Worm (Caenorhabditis elegans): ENCODE data around the gene mlt-11.

The mlt-11 gene

DNA sequence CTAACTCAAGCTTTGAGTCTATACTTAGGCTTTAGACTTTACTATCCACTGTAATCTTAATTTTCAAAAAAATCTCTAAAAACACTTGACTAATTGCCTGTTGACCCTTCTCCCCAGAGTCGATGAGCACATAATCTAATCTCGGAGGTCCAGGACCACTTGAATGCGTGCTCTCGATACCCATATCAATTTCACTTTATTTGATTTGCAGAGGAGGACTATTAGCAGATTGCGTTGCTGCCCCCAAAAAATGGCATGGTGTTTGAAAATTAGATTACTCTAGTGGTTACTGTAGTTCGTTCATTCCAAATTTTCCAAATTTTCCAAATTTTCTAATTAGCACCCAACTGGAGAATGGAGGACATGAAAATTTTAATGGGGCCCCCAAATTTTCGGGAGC is 21.5 kb upstream of the mlt-11 start:
- no peak for TF ChIP-seq peb-1 (tag; optimal IDR thresholded peaks at IDR 0.05)
- no peak for TF ChIP-seq fos-1 (tag; optimal IDR thresholded peaks at IDR 0.05)
- no peak for TF ChIP-seq nhr-23 (tag; optimal IDR thresholded peaks at IDR 0.05)
- TF ChIP-seq ztf-4 (tag; optimal IDR thresholded peaks at IDR 0.05): no peak
- no peak for TF ChIP-seq aly-2 (tag; optimal IDR thresholded peaks at IDR 0.05)
- TF ChIP-seq nhr-11 (tag; optimal IDR thresholded peaks at IDR 0.05): no peak
- no peak for TF ChIP-seq mdl-1 (tag; optimal IDR thresholded peaks at IDR 0.05)
- TF ChIP-seq Y55F3AM.14 (GFP tag; optimal IDR thresholded peaks at IDR 0.05): no peak
- TF ChIP-seq sem-4 (tag; optimal IDR thresholded peaks at IDR 0.05): no peak
- TF ChIP-seq unc-39 (tag; optimal IDR thresholded peaks at IDR 0.05): no peak
- TF ChIP-seq mbf-1 (tag; optimal IDR thresholded peaks at IDR 0.05): no peak
- no peak for TF ChIP-seq snpc-4 (tag; optimal IDR thresholded peaks at IDR 0.05)
- TF ChIP-seq ceh-16 (tag; optimal IDR thresholded peaks at IDR 0.05): no peak
- TF ChIP-seq alr-1 (tag; optimal IDR thresholded peaks at IDR 0.05): no peak

DNA sequence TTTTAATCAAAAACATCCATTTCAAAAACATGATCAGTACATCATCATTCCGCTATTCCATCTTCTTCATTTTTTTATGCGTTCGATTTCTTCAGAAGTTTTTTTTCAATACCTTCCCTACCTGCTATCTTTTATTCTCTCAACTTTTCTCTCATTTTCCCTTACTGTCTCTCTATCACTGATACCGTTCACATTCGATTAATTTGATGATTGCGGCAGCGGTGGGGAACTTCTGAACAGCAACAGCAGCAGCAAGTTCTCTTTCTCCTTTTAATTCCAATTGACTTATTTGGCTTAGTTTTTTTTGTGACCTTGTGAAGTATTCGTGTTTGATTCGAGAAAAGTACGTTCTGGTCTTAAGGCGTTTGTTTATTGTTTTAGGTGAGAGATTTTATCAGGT is 18.1 kb upstream of the mlt-11 start:
- TF ChIP-seq alr-1 (tag; optimal IDR thresholded peaks at IDR 0.05) (no peak), fos-1 (tag; optimal IDR thresholded peaks at IDR 0.05) (no peak), egl-27 (tag; optimal IDR thresholded peaks at IDR 0.05) (no peak), ama-1 (optimal IDR thresholded peaks at IDR 0.05) (no peak), nhr-77 (tag; optimal IDR thresholded peaks at IDR 0.05) (no peak), unc-55 (GFP tag; optimal IDR thresholded peaks at IDR 0.05) (no peak), lin-13 (GFP tag; optimal IDR thresholded peaks at IDR 0.05) (no peak)

DNA sequence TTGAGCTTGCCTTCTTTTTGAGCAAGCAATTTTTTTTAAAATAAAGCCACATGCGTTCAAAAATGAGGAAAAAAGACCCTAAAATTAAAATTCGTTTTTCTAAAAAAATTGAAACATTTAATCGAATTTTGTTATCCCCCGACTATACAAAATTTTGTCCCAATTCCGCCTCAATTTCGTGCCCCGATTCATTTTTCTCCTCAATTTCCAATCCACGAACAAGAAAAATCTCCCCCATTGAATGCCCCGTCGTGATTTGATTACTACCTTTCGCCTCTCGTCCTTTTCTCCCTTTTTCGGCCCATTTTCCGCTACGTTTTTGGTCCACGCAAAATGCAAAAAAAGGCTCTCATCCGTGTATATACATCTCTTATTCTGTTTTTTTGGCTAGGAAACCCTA is 15.1 kb upstream of the mlt-11 start:
- no peak for TF ChIP-seq nhr-21 (tag; optimal IDR thresholded peaks at IDR 0.05)
- TF ChIP-seq ama-1 (optimal IDR thresholded peaks at IDR 0.05): no peak
- TF ChIP-seq aly-2 (tag; optimal IDR thresholded peaks at IDR 0.05): no peak
- no peak for TF ChIP-seq elt-3 (tag; optimal IDR thresholded peaks at IDR 0.05)
- TF ChIP-seq F13H6.1 (tag; optimal IDR thresholded peaks at IDR 0.05): no peak
- TF ChIP-seq unc-62 (GFP tag; optimal IDR thresholded peaks at IDR 0.05): no peak
- TF ChIP-seq nhr-10 (tag; optimal IDR thresholded peaks at IDR 0.05): no peak
- TF ChIP-seq ceh-16 (tag; optimal IDR thresholded peaks at IDR 0.05): no peak
- TF ChIP-seq lsy-2 (tag; optimal IDR thresholded peaks at IDR 0.05): no peak

DNA sequence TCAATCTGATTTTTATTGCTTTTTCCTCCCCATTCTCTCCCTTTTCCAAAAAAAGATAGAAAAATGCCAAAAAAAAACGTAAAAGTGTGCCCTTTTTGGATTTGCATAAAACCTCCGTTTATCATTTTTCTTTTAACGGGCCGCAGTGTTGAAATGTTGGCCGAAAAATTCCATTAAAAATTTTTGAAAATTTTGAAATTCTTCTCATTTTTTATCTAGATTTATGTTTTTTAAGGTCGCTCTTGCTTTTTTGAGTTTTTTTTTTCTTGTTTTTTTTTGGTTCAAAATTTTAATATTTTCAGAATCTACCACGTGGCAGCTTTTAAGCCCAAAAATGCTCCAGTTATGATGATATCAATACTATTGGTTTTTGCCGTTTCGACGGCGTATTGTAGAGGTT is 12.7 kb upstream of the mlt-11 start, which contains the start of gene mnr-1:
Gene mnr-1 (plus strand): TSS at position 301 of the 400 bp plus-strand sequence.
- TF ChIP-seq ZK546.5 (tag; optimal IDR thresholded peaks at IDR 0.05) (no peak), dmd-4 (tag; optimal IDR thresholded peaks at IDR 0.05) (no peak), unc-39 (tag; optimal IDR thresholded peaks at IDR 0.05) (no peak), elt-1 (tag; optimal IDR thresholded peaks at IDR 0.05) (no peak), nhr-237 (tag; optimal IDR thresholded peaks at IDR 0.05) (no peak), gmeb-1 (tag; optimal IDR thresholded peaks at IDR 0.05) (no peak), sma-9 (GFP tag; optimal IDR thresholded peaks at IDR 0.05) (no peak), sma-9 (tag; optimal IDR thresholded peaks at IDR 0.05) (no peak), lin-39 (tag; optimal IDR thresholded peaks at IDR 0.05) (no peak), skn-1 (tag; optimal IDR thresholded peaks at IDR 0.05) (no peak), lin-11 (tag; optimal IDR thresholded peaks at IDR 0.05) (no peak), nhr-10 (tag; optimal IDR thresholded peaks at IDR 0.05) (no peak), fos-1 (tag; optimal IDR thresholded peaks at IDR 0.05) (no peak), peb-1 (tag; optimal IDR thresholded peaks at IDR 0.05) (no peak)

- TF ChIP-seq blmp-1 (tag; optimal IDR thresholded peaks at IDR 0.05; ENCODE audit: insufficient read depth) (no peak), unc-62 (GFP tag; optimal IDR thresholded peaks at IDR 0.05) (no peak), elt-1 (tag; optimal IDR thresholded peaks at IDR 0.05) (no peak), Y55F3AM.14 (GFP tag; optimal IDR thresholded peaks at IDR 0.05) (no peak)
Measured at ce11 chrV:20655174-20655573, 11.8 kb upstream of the mlt-11 start.

Data from whole organism, L2 larva.